Fruit fly (Drosophila melanogaster) whole organism, prepupa: ENCODE data around the gene Ctr1A.

Experiments
- Blimp-1 ChIP-seq: fragments of 200-800 bp; sonication (Bioruptor generic); optimal IDR thresholded peaks from 3 replicates; lab custom pipeline; 2017; ENCODE audit warnings: missing biosample characterization, missing genetic modification characterization, mild to moderate bottlenecking, moderate library complexity, missing genetic modification reagents
- CG10669 ChIP-seq: fragments of 200-800 bp; sonication (Bioruptor generic); optimal IDR thresholded peaks from 3 replicates; lab custom pipeline; 2018; ENCODE audit warnings: missing biosample characterization, mild to moderate bottlenecking, missing genetic modification characterization, moderate library complexity
- CG11762 ChIP-seq: fragments of 200-800 bp; sonication (Bioruptor generic); optimal IDR thresholded peaks from 3 replicates; lab custom pipeline; 2016; ENCODE audit warnings: missing biosample characterization, missing genetic modification characterization; ENCODE audit not compliant: insufficient read depth
- CG16779 ChIP-seq: fragments of 200-800 bp; sonication (Bioruptor generic); optimal IDR thresholded peaks from 3 replicates; lab custom pipeline; 2017; ENCODE audit warnings: missing biosample characterization, mild to moderate bottlenecking, missing genetic modification characterization
- CG3032 ChIP-seq: fragments of 200-800 bp; optimal IDR thresholded peaks from 2 replicates; lab custom pipeline; 2019; ENCODE audit warnings: missing biosample characterization, mild to moderate bottlenecking, missing genetic modification characterization, moderate library complexity
- CG31627 ChIP-seq: fragments of 200-800 bp; sonication (Bioruptor generic); optimal IDR thresholded peaks from 3 replicates; lab custom pipeline; 2016; ENCODE audit warnings: missing biosample characterization, missing genetic modification characterization
- CG34406 ChIP-seq: fragments of 200-800 bp; sonication (Bioruptor generic); optimal IDR thresholded peaks from 3 replicates; lab custom pipeline; 2016; ENCODE audit warnings: missing biosample characterization, missing genetic modification characterization
- CG6163 ChIP-seq: fragments of 200-800 bp; sonication (Bioruptor generic); IDR thresholded peaks from 3 replicates; pipeline ENCODE4 v1.3.6; 2022; ENCODE audit warnings: missing biosample characterization, missing genetic modification characterization
- CG6808 ChIP-seq: fragments of 200-800 bp; sonication (Bioruptor generic); optimal IDR thresholded peaks from 3 replicates; lab custom pipeline; 2017; ENCODE audit warnings: missing biosample characterization, missing genetic modification characterization, mild to moderate bottlenecking, moderate library complexity, missing genetic modification reagents
- CG6854 ChIP-seq: fragments of 200-800 bp; sonication (Bioruptor generic); optimal IDR thresholded peaks from 2 replicates; lab custom pipeline; 2017; ENCODE audit warnings: missing biosample characterization, mild to moderate bottlenecking, missing genetic modification characterization
- CG7368 ChIP-seq: fragments of 200-800 bp; sonication (Bioruptor generic); optimal IDR thresholded peaks from 3 replicates; lab custom pipeline; 2016; ENCODE audit warnings: missing biosample characterization, missing genetic modification characterization
- CG8632 ChIP-seq: fragments of 200-800 bp; sonication (Bioruptor generic); optimal IDR thresholded peaks from 3 replicates; lab custom pipeline; 2016; ENCODE audit warnings: missing biosample characterization, missing genetic modification characterization
- CG9139 ChIP-seq: fragments of 200-800 bp; sonication (Bioruptor generic); optimal IDR thresholded peaks from 3 replicates; lab custom pipeline; 2017; ENCODE audit warnings: missing biosample characterization, mild to moderate bottlenecking, missing genetic modification characterization
- Eip75B ChIP-seq: fragments of 200-800 bp; sonication (Bioruptor generic); optimal IDR thresholded peaks from 3 replicates; lab custom pipeline; 2016; ENCODE audit warnings: missing biosample characterization, missing genetic modification characterization
- Eip78C ChIP-seq: fragments of 200-800 bp; sonication (Bioruptor generic); peaks from one replicate; lab custom pipeline; 2016; ENCODE audit warnings: missing biosample characterization, missing genetic modification characterization
- Eip93F ChIP-seq: fragments of 200-800 bp; sonication (Bioruptor generic); optimal IDR thresholded peaks from 2 replicates; lab custom pipeline; 2016; ENCODE audit warnings: missing biosample characterization, mild to moderate bottlenecking, missing genetic modification characterization
- Ets21C ChIP-seq: fragments of 200-800 bp; sonication (Bioruptor generic); optimal IDR thresholded peaks from 3 replicates; lab custom pipeline; 2016; ENCODE audit warnings: missing biosample characterization, missing genetic modification characterization
- Ets96B ChIP-seq: fragments of 200-800 bp; optimal IDR thresholded peaks from 2 replicates; lab custom pipeline; 2019; ENCODE audit warnings: missing biosample characterization, mild to moderate bottlenecking, missing genetic modification characterization, moderate library complexity
- Hr38 ChIP-seq: sonication (Bioruptor generic); optimal IDR thresholded peaks from 2 replicates; lab custom pipeline; 2016; ENCODE audit warnings: missing biosample characterization, missing genetic modification characterization
- Hr39 ChIP-seq: fragments of 200-800 bp; sonication (Bioruptor generic); optimal IDR thresholded peaks from 2 replicates; lab custom pipeline; 2016; ENCODE audit warnings: missing biosample characterization, missing genetic modification characterization
- Hr4 ChIP-seq: fragments of 200-800 bp; sonication (Bioruptor generic); optimal IDR thresholded peaks from 3 replicates; lab custom pipeline; 2016; ENCODE audit warnings: missing biosample characterization, missing genetic modification characterization
- Met ChIP-seq: fragments of 200-800 bp; sonication (Bioruptor generic); optimal IDR thresholded peaks from 3 replicates; lab custom pipeline; 2016; ENCODE audit warnings: missing biosample characterization, missing genetic modification characterization
- OdsH ChIP-seq: fragments of 200-800 bp; sonication (Bioruptor generic); optimal IDR thresholded peaks from 3 replicates; lab custom pipeline; 2016; ENCODE audit warnings: missing biosample characterization, missing genetic modification characterization
- cyc ChIP-seq: fragments of 200-800 bp; sonication (Bioruptor generic); optimal IDR thresholded peaks from 3 replicates; lab custom pipeline; 2016; ENCODE audit warnings: missing biosample characterization, missing genetic modification characterization
- dac ChIP-seq: fragments of 200-800 bp; sonication (Bioruptor generic); optimal IDR thresholded peaks from 2 replicates; lab custom pipeline; 2017; ENCODE audit warnings: missing biosample characterization, mild to moderate bottlenecking, missing genetic modification characterization
- dsx ChIP-seq: fragments of 200-800 bp; optimal IDR thresholded peaks from 3 replicates; lab custom pipeline; 2019; ENCODE audit warnings: missing biosample characterization, mild to moderate bottlenecking, missing genetic modification characterization, moderate library complexity; ENCODE audit not compliant: poor library complexity, severe bottlenecking
- esn ChIP-seq: fragments of 200-800 bp; sonication (Bioruptor generic); optimal IDR thresholded peaks from 2 replicates; lab custom pipeline; 2016; ENCODE audit warnings: missing biosample characterization, mild to moderate bottlenecking, missing genetic modification characterization, moderate library complexity
- fd59A ChIP-seq: fragments of 200-800 bp; sonication (Bioruptor generic); optimal IDR thresholded peaks from 2 replicates; lab custom pipeline; 2017; ENCODE audit warnings: missing biosample characterization, mild to moderate bottlenecking, missing genetic modification characterization, missing genetic modification reagents
- fd85E ChIP-seq: fragments of 200-800 bp; sonication (Bioruptor generic); optimal IDR thresholded peaks from 3 replicates; lab custom pipeline; 2016; ENCODE audit warnings: missing biosample characterization, missing genetic modification characterization
- fkh ChIP-seq: fragments of 200-800 bp; sonication (Bioruptor generic); optimal IDR thresholded peaks from 3 replicates; lab custom pipeline; 2017; ENCODE audit warnings: missing biosample characterization, mild to moderate bottlenecking, missing genetic modification characterization, moderate library complexity
- lz ChIP-seq: fragments of 200-800 bp; sonication (Bioruptor generic); optimal IDR thresholded peaks from 3 replicates; lab custom pipeline; 2016; ENCODE audit warnings: missing biosample characterization, missing genetic modification characterization
- salr ChIP-seq, 2 experiments: fragments of 200-800 bp; sonication (Bioruptor generic); optimal IDR thresholded peaks; 3 replicates each; lab custom pipeline; 2016 to 2018; ENCODE audit warnings: missing biosample characterization in 2 of 2, missing genetic modification characterization in 2 of 2, mild to moderate bottlenecking in 1 of 2
- spab ChIP-seq: fragments of 200-800 bp; sonication (Bioruptor generic); optimal IDR thresholded peaks from 2 replicates; lab custom pipeline; 2017; ENCODE audit warnings: missing biosample characterization, mild to moderate bottlenecking, missing genetic modification characterization, missing genetic modification reagents
- svp ChIP-seq: fragments of 200-800 bp; sonication (Bioruptor generic); peaks from one replicate; lab custom pipeline; 2016; ENCODE audit warnings: missing biosample characterization, missing genetic modification characterization
- topi ChIP-seq: fragments of 200-800 bp; sonication (Bioruptor generic); optimal IDR thresholded peaks from 3 replicates; lab custom pipeline; 2016; ENCODE audit warnings: missing biosample characterization, missing genetic modification characterization

Ctr1A gene

dm6 chrX:6711295-6711694 lies 49.8 kb downstream of the Ctr1A start (continued):
- TF ChIP-seq lz (GFP tag; lab: Kevin White, UChicago) = peak; percentile 73
- peak; percentile 73 for TF ChIP-seq esn (GFP tag; lab: Kevin White, UChicago)
- TF ChIP-seq CG9139 = peak; percentile 65
- TF ChIP-seq Blimp-1 (GFP tag; lab: Kevin White, UChicago) = no peak
- peak; percentile 55 to 88 for TF ChIP-seq salr (GFP tag; optimal IDR thresholded peaks at IDR 0.05; lab: Kevin White, UChicago)
- TF ChIP-seq Ets96B (tag; lab: Kevin White, UChicago) = peak; percentile 78
- TF ChIP-seq CG6808 (GFP tag; lab: Kevin White, UChicago) = peak; percentile 71
- TF ChIP-seq fd59A (GFP tag; lab: Kevin White, UChicago) = peak; percentile 71
- peak; percentile 62 for TF ChIP-seq CG34406 (GFP tag; lab: Kevin White, UChicago)
- no peak for TF ChIP-seq fkh
- peak; percentile 86 for TF ChIP-seq OdsH
- peak; percentile 73 for TF ChIP-seq dsx (GFP tag; lab: Kevin White, UChicago)
- TF ChIP-seq Hr39 = peak; percentile 59
- TF ChIP-seq CG31627 = peak; percentile 59
- TF ChIP-seq Ets21C (GFP tag; lab: Kevin White, UChicago) = peak; percentile 38
- peak; percentile 85 for TF ChIP-seq CG16779 (tag; lab: Kevin White, UChicago)
- peak; percentile 94 for TF ChIP-seq Eip78C (GFP tag; lab: Kevin White, UChicago)
- TF ChIP-seq CG11762 (GFP tag; lab: Kevin White, UChicago) = peak; percentile 66
- peak; percentile 70 for TF ChIP-seq Met (GFP tag; lab: Kevin White, UChicago)
- TF ChIP-seq CG3032 (tag; lab: Kevin White, UChicago) = peak; percentile 69
- TF ChIP-seq Hr4 (GFP tag; lab: Kevin White, UChicago) = peak; percentile 93
- TF ChIP-seq fd85E (GFP tag; lab: Kevin White, UChicago) = no peak
- peak; percentile 63 for TF ChIP-seq spab
- TF ChIP-seq CG6854 (GFP tag; lab: Kevin White, UChicago) = no peak
- peak; percentile 91 for TF ChIP-seq dac (GFP tag; lab: Kevin White, UChicago)
- peak; percentile 78 for TF ChIP-seq CG7368 (GFP tag; lab: Kevin White, UChicago)
- no peak for TF ChIP-seq Eip93F
- TF ChIP-seq CG10669 (GFP tag; lab: Kevin White, UChicago) = peak; percentile 79
- TF ChIP-seq, all 60 proteins: peak for 54

- TF ChIP-seq Eip75B = no peak
- TF ChIP-seq cyc (GFP tag; lab: Kevin White, UChicago) = no peak
- TF ChIP-seq CG31627 = no peak
- TF ChIP-seq CG9139 = no peak
- TF ChIP-seq Hr38 = no peak
- no peak for TF ChIP-seq svp (GFP tag; lab: Kevin White, UChicago)
- no peak for TF ChIP-seq Hr4 (GFP tag; lab: Kevin White, UChicago)
- TF ChIP-seq CG6854 (GFP tag; lab: Kevin White, UChicago) = no peak
- no peak for TF ChIP-seq CG8632 (GFP tag; lab: Kevin White, UChicago)
- no peak for TF ChIP-seq topi
- no peak for TF ChIP-seq CG6163 (GFP tag; lab: Robert Waterston, UW)
- TF ChIP-seq CG10669 (GFP tag; lab: Kevin White, UChicago) = no peak
- TF ChIP-seq CG34406 (GFP tag; lab: Kevin White, UChicago) = no peak
- no peak for TF ChIP-seq fd59A (GFP tag; lab: Kevin White, UChicago)
- TF ChIP-seq, all 60 proteins: peak for 0
Measured at dm6 chrX:6716170-6716569, 54.7 kb downstream of the Ctr1A start.
